Fruit fly (Drosophila melanogaster): ENCODE results near the gene CG17187.
A peak's percentile ranks its signal among the peaks of the same experiment; 100 is the strongest.

dm6 chr3R:11208766-11209331 lies 22.8 kb downstream of the CG17187 start:
- no peak for TF ChIP-seq Crg-1 (GFP tag; optimal IDR thresholded peaks at IDR 0.05)
- no peak for TF ChIP-seq CG12768 (GFP tag; optimal IDR thresholded peaks at IDR 0.05)
- peak; percentile 18 for TF ChIP-seq Mnt (GFP tag; optimal IDR thresholded peaks at IDR 0.05)
